Worm (Caenorhabditis elegans) whole organism, late embryonic: ENCODE results near the gene Y51B9A.14.

Source experiments
- C38D4.7 ChIP-seq: fragments of 200-800 bp; sonication (Bioruptor generic); optimal IDR thresholded peaks from 2 replicates; lab custom pipeline; 2018; ENCODE audit warnings: mild to moderate bottlenecking, missing genetic modification characterization, moderate library complexity, missing compliant biosample characterization
- F13H6.1 ChIP-seq: sonication (generic microtip); optimal IDR thresholded peaks from 2 replicates; lab custom pipeline; 2016; ENCODE audit warnings: missing genetic modification characterization, missing compliant biosample characterization
- K02D7.2 ChIP-seq: sonication (generic microtip); optimal IDR thresholded peaks from 2 replicates; lab custom pipeline; 2017; ENCODE audit warnings: mild to moderate bottlenecking, missing genetic modification characterization, missing compliant biosample characterization
- T23F11.4 ChIP-seq: fragments of 200-800 bp; sonication (Bioruptor generic); optimal IDR thresholded peaks from 2 replicates; lab custom pipeline; 2018; ENCODE audit warnings: mild to moderate bottlenecking, missing genetic modification characterization, missing compliant biosample characterization
- ama-1 ChIP-seq: fragments of 150-350 bp; optimal IDR thresholded peaks from 2 replicates; lab custom pipeline; 2014
- ceh-18 ChIP-seq: sonication (generic microtip); optimal IDR thresholded peaks from 2 replicates; lab custom pipeline; 2016; ENCODE audit warnings: missing genetic modification characterization, missing compliant biosample characterization
- ceh-19 ChIP-seq: fragments of 200-800 bp; sonication (Bioruptor generic); optimal IDR thresholded peaks from 2 replicates; lab custom pipeline; 2018; ENCODE audit warnings: mild to moderate bottlenecking, missing genetic modification characterization, missing compliant biosample characterization
- ceh-2 ChIP-seq: sonication (generic microtip); optimal IDR thresholded peaks from 2 replicates; lab custom pipeline; 2016; ENCODE audit warnings: missing genotype, missing genetic modification characterization, missing compliant biosample characterization
- ceh-30 ChIP-seq: fragments of 150-350 bp; optimal IDR thresholded peaks from 2 replicates; lab custom pipeline; 2014; ENCODE audit warnings: missing biosample characterization, missing genetic modification characterization
- ceh-34 ChIP-seq: sonication (generic microtip); optimal IDR thresholded peaks from 2 replicates; lab custom pipeline; 2016; ENCODE audit warnings: mild to moderate bottlenecking, missing genetic modification characterization, missing compliant biosample characterization
- ceh-6 ChIP-seq: fragments of 200-800 bp; sonication (Bioruptor generic); optimal IDR thresholded peaks from 2 replicates; lab custom pipeline; 2018; ENCODE audit warnings: mild to moderate bottlenecking, missing genetic modification characterization, missing compliant biosample characterization
- che-1 ChIP-seq: sonication (generic microtip); optimal IDR thresholded peaks from 2 replicates; lab custom pipeline; 2016; ENCODE audit warnings: mild to moderate bottlenecking, missing genetic modification characterization, missing compliant biosample characterization
- dmd-4 ChIP-seq: sonication (generic microtip); optimal IDR thresholded peaks from 2 replicates; lab custom pipeline; 2016; ENCODE audit warnings: borderline replicate concordance, missing genetic modification characterization, missing compliant biosample characterization
- dve-1 ChIP-seq: sonication (generic microtip); optimal IDR thresholded peaks from 2 replicates; lab custom pipeline; 2017; ENCODE audit warnings: antibody characterized with exemption, mild to moderate bottlenecking, missing genetic modification characterization, missing compliant biosample characterization
- elt-4 ChIP-seq: sonication (generic microtip); optimal IDR thresholded peaks from 2 replicates; lab custom pipeline; 2016; ENCODE audit warnings: missing genetic modification characterization, missing compliant biosample characterization
- eyg-1 ChIP-seq: sonication (generic microtip); optimal IDR thresholded peaks from 2 replicates; lab custom pipeline; 2016; ENCODE audit warnings: missing genotype, missing genetic modification characterization, missing compliant biosample characterization
- fax-1 ChIP-seq: sonication (generic microtip); optimal IDR thresholded peaks from 2 replicates; lab custom pipeline; 2016; ENCODE audit warnings: missing genotype, missing genetic modification characterization, missing compliant biosample characterization
- fkh-10 ChIP-seq: fragments of 150-350 bp; optimal IDR thresholded peaks from 2 replicates; lab custom pipeline; 2014; ENCODE audit warnings: missing biosample characterization, missing genetic modification reagents, missing genetic modification characterization
- fkh-6 ChIP-seq: sonication (generic microtip); optimal IDR thresholded peaks from 2 replicates; lab custom pipeline; 2016; ENCODE audit warnings: missing genetic modification characterization, missing compliant biosample characterization
- gmeb-2 ChIP-seq: sonication (generic microtip); optimal IDR thresholded peaks from 2 replicates; lab custom pipeline; 2016; ENCODE audit warnings: missing genetic modification characterization, inconsistent platforms, missing compliant biosample characterization
- hlh-13 ChIP-seq: fragments of 200-800 bp; sonication (Bioruptor generic); optimal IDR thresholded peaks from 2 replicates; lab custom pipeline; 2018; ENCODE audit warnings: mild to moderate bottlenecking, missing genetic modification characterization, missing compliant biosample characterization
- hlh-15 ChIP-seq: sonication (generic microtip); optimal IDR thresholded peaks from 2 replicates; lab custom pipeline; 2016; ENCODE audit warnings: missing genetic modification characterization, missing compliant biosample characterization
- hlh-30 ChIP-seq: sonication (generic microtip); optimal IDR thresholded peaks from 2 replicates; lab custom pipeline; 2017; ENCODE audit warnings: antibody characterized with exemption, missing genetic modification characterization, missing compliant biosample characterization; ENCODE audit not compliant: insufficient read depth
- hlh-8 ChIP-seq: sonication (generic microtip); optimal IDR thresholded peaks from 2 replicates; lab custom pipeline; 2016; ENCODE audit warnings: missing genotype, missing genetic modification characterization, missing compliant biosample characterization
- lin-11 ChIP-seq: fragments of 200-800 bp; sonication (Bioruptor generic); optimal IDR thresholded peaks from 2 replicates; lab custom pipeline; 2018; ENCODE audit warnings: mild to moderate bottlenecking, missing genetic modification characterization, missing compliant biosample characterization
- nhr-11 ChIP-seq: fragments of 150-350 bp; optimal IDR thresholded peaks from 2 replicates; lab custom pipeline; 2014; ENCODE audit warnings: missing biosample characterization, missing genetic modification characterization
- npax-4 ChIP-seq: sonication (generic microtip); optimal IDR thresholded peaks from 2 replicates; lab custom pipeline; 2016; ENCODE audit warnings: missing genetic modification characterization, missing compliant biosample characterization
- odd-2 ChIP-seq: sonication (generic microtip); optimal IDR thresholded peaks from 2 replicates; lab custom pipeline; 2017; ENCODE audit warnings: antibody characterized with exemption, mild to moderate bottlenecking, missing genetic modification characterization, missing compliant biosample characterization
- pag-3 ChIP-seq: sonication (generic microtip); optimal IDR thresholded peaks from 2 replicates; lab custom pipeline; 2016; ENCODE audit warnings: missing compliant biosample characterization, missing genetic modification characterization, borderline replicate concordance
- pat-9 ChIP-seq: fragments of 200-800 bp; sonication (Bioruptor generic); optimal IDR thresholded peaks from 2 replicates; lab custom pipeline; 2018; ENCODE audit warnings: mild to moderate bottlenecking, missing genetic modification characterization, moderate library complexity, missing compliant biosample characterization
- pha-4 ChIP-seq: fragments of 150-350 bp; optimal IDR thresholded peaks from 2 replicates; lab custom pipeline; 2018; ENCODE audit warnings: missing biosample characterization, missing genetic modification reagents, missing genetic modification characterization
- pqm-1 ChIP-seq: sonication (generic microtip); optimal IDR thresholded peaks from 2 replicates; lab custom pipeline; 2016; ENCODE audit warnings: missing genetic modification characterization, missing compliant biosample characterization
- ref-2 ChIP-seq: sonication (generic microtip); optimal IDR thresholded peaks from 2 replicates; lab custom pipeline; 2016; ENCODE audit warnings: missing genetic modification characterization, missing compliant biosample characterization
- rnt-1 ChIP-seq: sonication (generic microtip); optimal IDR thresholded peaks from 2 replicates; lab custom pipeline; 2016; ENCODE audit warnings: missing genetic modification characterization, missing compliant biosample characterization
- sdc-2 ChIP-seq: sonication (generic microtip); optimal IDR thresholded peaks from 2 replicates; lab custom pipeline; 2016; ENCODE audit warnings: missing genotype, missing genetic modification characterization, missing compliant biosample characterization
- sox-2 ChIP-seq: fragments of 200-800 bp; sonication (Bioruptor generic); IDR thresholded peaks from 2 replicates; pipeline ENCODE4 v1.3.6; 2022; ENCODE audit warnings: missing genetic modification reagents, missing genetic modification characterization, missing compliant biosample characterization
- sox-4 ChIP-seq: sonication (generic microtip); optimal IDR thresholded peaks from 2 replicates; lab custom pipeline; 2017; ENCODE audit warnings: mild to moderate bottlenecking, missing genetic modification characterization, inconsistent platforms, missing compliant biosample characterization
- syd-9 ChIP-seq: sonication (generic microtip); optimal IDR thresholded peaks from 2 replicates; lab custom pipeline; 2016; ENCODE audit warnings: mild to moderate bottlenecking, missing genetic modification characterization, moderate library complexity, missing compliant biosample characterization
- tbx-7 ChIP-seq: sonication (generic microtip); optimal IDR thresholded peaks from 2 replicates; lab custom pipeline; 2016; ENCODE audit warnings: missing genotype, missing genetic modification characterization, missing compliant biosample characterization
- unc-3 ChIP-seq, 2 experiments: fragments of 200-800 bp in 1 of 2; sonication (Bioruptor generic) in 1 of 2; sonication (generic microtip) in 1 of 2; conservative IDR thresholded peaks in 1 of 2; optimal IDR thresholded peaks in 1 of 2; 2 replicates each; pipeline versions ENCODE4 v1.3.6 to Lab custom; 2016 to 2022; ENCODE audit warnings: missing compliant biosample characterization in 2 of 2, missing genetic modification characterization in 2 of 2, missing genetic modification reagents in 1 of 2
- unc-42 ChIP-seq: sonication (generic microtip); optimal IDR thresholded peaks from 2 replicates; lab custom pipeline; 2016; ENCODE audit warnings: missing genotype, missing genetic modification characterization, missing compliant biosample characterization
- unc-55 ChIP-seq: sonication (generic microtip); optimal IDR thresholded peaks from 2 replicates; lab custom pipeline; 2017; ENCODE audit warnings: missing biosample characterization, missing genetic modification reagents, missing genetic modification characterization
- zip-5 ChIP-seq: sonication (generic microtip); optimal IDR thresholded peaks from 2 replicates; lab custom pipeline; 2016; ENCODE audit warnings: missing genetic modification characterization, missing compliant biosample characterization
- ztf-16 ChIP-seq: sonication (generic microtip); optimal IDR thresholded peaks from 2 replicates; lab custom pipeline; 2017; ENCODE audit warnings: missing genetic modification characterization, missing compliant biosample characterization

Gene Y51B9A.14

ce11 chrII:9369394-9369793 is 28.9 kb downstream of the Y51B9A.14 start:
- TF ChIP-seq dmd-4 = no peak
- no peak for TF ChIP-seq pat-9 (tag; lab: Kevin White, UChicago)
- TF ChIP-seq pqm-1 = no peak
- TF ChIP-seq rnt-1 (tag; lab: Kevin White, UChicago) = no peak
- no peak for TF ChIP-seq eyg-1
- no peak for TF ChIP-seq npax-4 (tag; lab: Kevin White, UChicago)
- TF ChIP-seq ceh-30 (tag; lab: Kevin White, UChicago) = no peak
- TF ChIP-seq ama-1 (lab: Kevin White, UChicago) = no peak
- no peak for TF ChIP-seq K02D7.2

ce11 chrII:9362249-9362648 is 36.0 kb downstream of the Y51B9A.14 start:
- no peak for TF ChIP-seq ceh-30 (tag; lab: Kevin White, UChicago)
- no peak for TF ChIP-seq ref-2 (tag; lab: Kevin White, UChicago)
- no peak for TF ChIP-seq C38D4.7 (GFP tag; lab: Kevin White, UChicago)
- no peak for TF ChIP-seq pha-4 (tag; lab: Kevin White, UChicago)
- TF ChIP-seq ceh-2 = no peak
- no peak for TF ChIP-seq sdc-2 (tag; lab: Kevin White, UChicago)
- no peak for TF ChIP-seq unc-3 (GFP tag; conservative IDR thresholded peaks at IDR 0.05; lab: Robert Waterston, UW)
- no peak for TF ChIP-seq unc-3 (tag; optimal IDR thresholded peaks at IDR 0.05; lab: Kevin White, UChicago)
- TF ChIP-seq T23F11.4 (GFP tag; lab: Kevin White, UChicago) = no peak
- no peak for TF ChIP-seq fkh-6 (tag; lab: Kevin White, UChicago)
- TF ChIP-seq zip-5 (tag; lab: Kevin White, UChicago) = no peak
- no peak for TF ChIP-seq dve-1 (tag; lab: Kevin White, UChicago)
- TF ChIP-seq rnt-1 (tag; lab: Kevin White, UChicago) = no peak
- TF ChIP-seq K02D7.2 = no peak
- TF ChIP-seq hlh-13 (GFP tag; lab: Kevin White, UChicago) = no peak
- no peak for TF ChIP-seq unc-42 (tag; lab: Kevin White, UChicago)

- no peak for TF ChIP-seq odd-2 (tag; lab: Kevin White, UChicago)
- TF ChIP-seq zip-5 (tag; lab: Kevin White, UChicago) = no peak
- no peak for TF ChIP-seq nhr-11 (tag; lab: Kevin White, UChicago)
- no peak for TF ChIP-seq che-1 (tag; lab: Kevin White, UChicago)
- no peak for TF ChIP-seq hlh-8
- no peak for TF ChIP-seq gmeb-2 (tag; lab: Kevin White, UChicago)
- TF ChIP-seq ceh-6 (GFP tag; lab: Kevin White, UChicago) = no peak
- no peak for TF ChIP-seq ama-1 (lab: Kevin White, UChicago)
- no peak for TF ChIP-seq sox-2 (GFP tag; lab: Robert Waterston, UW)
- TF ChIP-seq hlh-13 (GFP tag; lab: Kevin White, UChicago) = no peak
- no peak for TF ChIP-seq F13H6.1 (tag; lab: Kevin White, UChicago)
- TF ChIP-seq ceh-19 (GFP tag; lab: Kevin White, UChicago) = no peak
- TF ChIP-seq syd-9 = no peak
- no peak for TF ChIP-seq ceh-18 (tag; lab: Kevin White, UChicago)
- TF ChIP-seq ceh-34 (tag; lab: Kevin White, UChicago) = no peak
- no peak for TF ChIP-seq sox-4 (tag; lab: Kevin White, UChicago)
- TF ChIP-seq eyg-1 = no peak
Observed at ce11 chrII:9358230-9358629, 40.0 kb downstream of the Y51B9A.14 start, which contains the start of gene mel-11. Gene mel-11, plus strand, starts transcription at chrII:9358530.

- TF ChIP-seq T23F11.4 (GFP tag; lab: Kevin White, UChicago) = no peak
- TF ChIP-seq hlh-30 (tag; lab: Kevin White, UChicago) = peak; percentile 54
- no peak for TF ChIP-seq elt-4 (tag; lab: Kevin White, UChicago)
- peak; percentile 30 for TF ChIP-seq ref-2 (tag; lab: Kevin White, UChicago)
- TF ChIP-seq sox-4 (tag; lab: Kevin White, UChicago) = no peak
- peak; percentile 55 for TF ChIP-seq ceh-34 (tag; lab: Kevin White, UChicago)
- no peak for TF ChIP-seq lin-11
- no peak for TF ChIP-seq pag-3 (tag; lab: Kevin White, UChicago)
- TF ChIP-seq hlh-15 (tag; lab: Kevin White, UChicago) = no peak
- TF ChIP-seq ceh-19 (GFP tag; lab: Kevin White, UChicago) = peak; percentile 32
- peak; percentile 2 for TF ChIP-seq dve-1 (tag; lab: Kevin White, UChicago)
- no peak for TF ChIP-seq ztf-16 (tag; lab: Kevin White, UChicago)
- peak; percentile 74 for TF ChIP-seq ceh-18 (tag; lab: Kevin White, UChicago)
- 0 out of 2 replicates have a peak, but pooled peaks have one; percentile 18 for TF ChIP-seq unc-3 (GFP tag; conservative IDR thresholded peaks at IDR 0.05; lab: Robert Waterston, UW)
- no peak for TF ChIP-seq unc-3 (tag; optimal IDR thresholded peaks at IDR 0.05; lab: Kevin White, UChicago)
- TF ChIP-seq fkh-6 (tag; lab: Kevin White, UChicago) = no peak
- TF ChIP-seq pat-9 (tag; lab: Kevin White, UChicago) = no peak
- no peak for TF ChIP-seq eyg-1
- peak; percentile 18 for TF ChIP-seq unc-55 (GFP tag; lab: Kevin White, UChicago)
- no peak for TF ChIP-seq fkh-10 (GFP tag; lab: Kevin White, UChicago)
- TF ChIP-seq hlh-8 = no peak
- no peak for TF ChIP-seq sdc-2 (tag; lab: Kevin White, UChicago)
- TF ChIP-seq tbx-7 (tag; lab: Kevin White, UChicago) = no peak
- TF ChIP-seq fax-1 (tag; lab: Kevin White, UChicago) = no peak
Observed at ce11 chrII:9356723-9357122, 41.5 kb downstream of the Y51B9A.14 start.
